Fruit fly (Drosophila melanogaster) whole organism, embryonic: Measurements from ENCODE around the gene Coq2.

Experiments
- Atf6 ChIP-seq: fragments of 200-800 bp; sonication (Bioruptor generic); IDR thresholded peaks from 2 replicates; pipeline ENCODE4 v1.3.6; 2022; ENCODE audit warnings: missing biosample characterization, missing genetic modification characterization
- CG10431 ChIP-seq: fragments of 200-800 bp; sonication (Bioruptor generic); optimal IDR thresholded peaks from 3 replicates; lab custom pipeline; 2018; ENCODE audit warnings: missing biosample characterization, mild to moderate bottlenecking, missing genetic modification characterization
- CG11085 ChIP-seq: fragments of 200-800 bp; sonication (Bioruptor generic); IDR thresholded peaks from 2 replicates; pipeline ENCODE4 v1.3.6; 2022; ENCODE audit warnings: missing biosample characterization, missing genetic modification characterization
- CG12299 ChIP-seq: fragments of 200-800 bp; sonication (Bioruptor generic); optimal IDR thresholded peaks from 2 replicates; lab custom pipeline; 2018; ENCODE audit warnings: missing biosample characterization, mild to moderate bottlenecking, missing genetic modification characterization
- CG12769 ChIP-seq: fragments of 200-800 bp; sonication (Bioruptor generic); optimal IDR thresholded peaks from 2 replicates; lab custom pipeline; 2019; ENCODE audit warnings: missing biosample characterization, mild to moderate bottlenecking, missing genetic modification characterization, moderate library complexity
- CG13775 ChIP-seq: fragments of 200-800 bp; sonication (Bioruptor generic); optimal IDR thresholded peaks from 3 replicates; lab custom pipeline; 2017; ENCODE audit warnings: missing biosample characterization, mild to moderate bottlenecking, missing genetic modification characterization
- CG1832 ChIP-seq: fragments of 200-800 bp; sonication (Bioruptor generic); optimal IDR thresholded peaks from 2 replicates; lab custom pipeline; 2017; ENCODE audit warnings: missing biosample characterization, mild to moderate bottlenecking, missing genetic modification characterization, inconsistent platforms
- CG2120 ChIP-seq: fragments of 200-800 bp; sonication (Bioruptor generic); optimal IDR thresholded peaks from 3 replicates; lab custom pipeline; 2016; ENCODE audit warnings: missing biosample characterization, missing genetic modification characterization
- CG2712 ChIP-seq: fragments of 200-800 bp; optimal IDR thresholded peaks from 3 replicates; lab custom pipeline; 2019; ENCODE audit warnings: missing biosample characterization, mild to moderate bottlenecking, missing genetic modification characterization, moderate library complexity
- CG30403 ChIP-seq: fragments of 200-800 bp; sonication (Bioruptor generic); optimal IDR thresholded peaks from 3 replicates; lab custom pipeline; 2016; ENCODE audit warnings: missing biosample characterization, missing genetic modification characterization
- CG3065 ChIP-seq: fragments of 200-800 bp; sonication (Bioruptor generic); optimal IDR thresholded peaks from 2 replicates; lab custom pipeline; 2016; ENCODE audit warnings: missing biosample characterization, missing genetic modification characterization
- CG31365 ChIP-seq: fragments of 200-800 bp; sonication (Bioruptor generic); optimal IDR thresholded peaks from 2 replicates; lab custom pipeline; 2018; ENCODE audit warnings: missing biosample characterization, mild to moderate bottlenecking, missing genetic modification characterization
- CG32767 ChIP-seq: fragments of 200-800 bp; sonication (Bioruptor generic); IDR thresholded peaks from 2 replicates; pipeline ENCODE4 v1.3.6; 2022; ENCODE audit warnings: missing biosample characterization, missing genetic modification characterization
- CG3726 ChIP-seq: fragments of 200-800 bp; sonication (Bioruptor generic); IDR thresholded peaks from 3 replicates; pipeline ENCODE4, ENCODE4 v1.3.6; 2022; ENCODE audit warnings: missing biosample characterization, missing genetic modification characterization
- CG5245 ChIP-seq: fragments of 200-800 bp; sonication (Bioruptor generic); optimal IDR thresholded peaks from 3 replicates; lab custom pipeline; 2016; ENCODE audit warnings: missing biosample characterization, missing genetic modification characterization
- CG5953 ChIP-seq: fragments of 200-800 bp; sonication (Bioruptor generic); IDR thresholded peaks from 2 replicates; pipeline ENCODE4 v1.3.6; 2022; ENCODE audit warnings: missing biosample characterization, missing genetic modification characterization
- CG7372 ChIP-seq: fragments of 200-800 bp; sonication (Bioruptor generic); IDR thresholded peaks from 2 replicates; pipeline ENCODE4 v1.3.6; 2022; ENCODE audit warnings: missing biosample characterization, missing genetic modification characterization
- CG8359 ChIP-seq: fragments of 200-800 bp; sonication (Bioruptor generic); optimal IDR thresholded peaks from 2 replicates; lab custom pipeline; 2017; ENCODE audit warnings: missing biosample characterization, mild to moderate bottlenecking, missing genetic modification characterization, borderline replicate concordance
- Camta ChIP-seq: fragments of 200-800 bp; sonication (Bioruptor generic); optimal IDR thresholded peaks from 2 replicates; lab custom pipeline; 2016; ENCODE audit warnings: missing biosample characterization, missing genetic modification characterization
- CkIIα-i1 ChIP-seq: fragments of 200-800 bp; sonication (Bioruptor generic); IDR thresholded peaks from 2 replicates; pipeline ENCODE4 v1.3.6; 2022; ENCODE audit warnings: missing biosample characterization, missing genetic modification characterization
- CoRest ChIP-seq: fragments of 200-800 bp; sonication (Bioruptor generic); optimal IDR thresholded peaks from 3 replicates; lab custom pipeline; 2018; ENCODE audit warnings: missing biosample characterization, mild to moderate bottlenecking, missing genetic modification characterization, moderate library complexity
- D ChIP-seq, 2 experiments: fragments of 200-800 bp in 1 of 2; fragments of >200 bp in 1 of 2; sonication (Bioruptor generic) in 1 of 2; optimal IDR thresholded peaks; 2 replicates in 1 of 2; 3 replicates in 1 of 2; lab custom pipeline; 2017; ENCODE audit warnings: mild to moderate bottlenecking in 1 of 2, missing biosample characterization in 1 of 2, missing genetic modification characterization in 1 of 2, missing genetic modification reagents in 1 of 2
- D19A ChIP-seq: fragments of 200-800 bp; optimal IDR thresholded peaks from 3 replicates; lab custom pipeline; 2019; ENCODE audit warnings: missing biosample characterization, mild to moderate bottlenecking, missing genetic modification characterization, moderate library complexity
- D19B ChIP-seq: fragments of 200-800 bp; sonication (Bioruptor generic); optimal IDR thresholded peaks from 2 replicates; lab custom pipeline; 2017; ENCODE audit warnings: missing biosample characterization, mild to moderate bottlenecking, missing genetic modification characterization
- Dbx ChIP-seq: fragments of 200-800 bp; sonication (Bioruptor generic); IDR thresholded peaks from 3 replicates; pipeline ENCODE4 v1.3.6; 2022; ENCODE audit warnings: missing biosample characterization, missing genetic modification characterization
- Hr78 ChIP-seq, 2 experiments: fragments of 200-800 bp in 1 of 2; fragments of >200 bp in 1 of 2; sonication (Bioruptor generic) in 1 of 2; optimal IDR thresholded peaks; 2 replicates each; lab custom pipeline; 2017 to 2019; ENCODE audit warnings: missing biosample characterization in 2 of 2, missing genetic modification characterization in 2 of 2, mild to moderate bottlenecking in 1 of 2, moderate library complexity in 1 of 2
- Hsf ChIP-seq: fragments of 200-800 bp; sonication (Bioruptor generic); optimal IDR thresholded peaks from 3 replicates; lab custom pipeline; 2016; ENCODE audit warnings: missing biosample characterization, missing genetic modification characterization
- Nf-YC ChIP-seq: fragments of 200-800 bp; optimal IDR thresholded peaks from 3 replicates; lab custom pipeline; 2019; ENCODE audit warnings: missing biosample characterization, mild to moderate bottlenecking, missing genetic modification characterization, moderate library complexity
- Opbp ChIP-seq: fragments of 200-800 bp; sonication (Bioruptor generic); IDR thresholded peaks from 3 replicates; pipeline ENCODE4 v1.3.6; 2022; ENCODE audit warnings: missing biosample characterization, missing genetic modification characterization; ENCODE audit not compliant: partially characterized antibody
- Rfx ChIP-seq: fragments of 200-800 bp; sonication (Bioruptor generic); IDR thresholded peaks from 2 replicates; pipeline ENCODE4 v1.3.6; 2022; ENCODE audit warnings: missing biosample characterization, missing genetic modification characterization
- Sin3A ChIP-seq: fragments of >200 bp; optimal IDR thresholded peaks from 2 replicates; lab custom pipeline; 2018
- al ChIP-seq: fragments of 200-800 bp; sonication (Bioruptor generic); IDR thresholded peaks from 2 replicates; pipeline ENCODE4 v1.3.6; 2022; ENCODE audit warnings: missing biosample characterization, missing genetic modification characterization
- ara ChIP-seq: fragments of 200-800 bp; sonication (Bioruptor generic); IDR thresholded peaks from 2 replicates; pipeline ENCODE4 v1.3.6; 2022; ENCODE audit warnings: missing biosample characterization, missing genetic modification characterization
- ewg ChIP-seq: fragments of 200-800 bp; sonication (Bioruptor generic); optimal IDR thresholded peaks from 3 replicates; lab custom pipeline; 2017; ENCODE audit warnings: mild to moderate bottlenecking, missing biosample characterization, missing genetic modification reagents, missing genetic modification characterization
- fd64A ChIP-seq: fragments of 200-800 bp; sonication (Bioruptor generic); optimal IDR thresholded peaks from 3 replicates; lab custom pipeline; 2018; ENCODE audit warnings: missing biosample characterization, mild to moderate bottlenecking, missing genetic modification characterization
- gcm ChIP-seq: fragments of 200-800 bp; sonication (Bioruptor generic); optimal IDR thresholded peaks from 2 replicates; lab custom pipeline; 2019; ENCODE audit warnings: missing biosample characterization, mild to moderate bottlenecking, missing genetic modification characterization, moderate library complexity
- grn ChIP-seq: fragments of 200-800 bp; sonication (Bioruptor generic); optimal IDR thresholded peaks from 3 replicates; lab custom pipeline; 2017; ENCODE audit warnings: missing biosample characterization, missing genetic modification characterization
- ham ChIP-seq: fragments of 200-800 bp; sonication (Bioruptor generic); IDR thresholded peaks from 2 replicates; pipeline ENCODE4 v1.3.6; 2022; ENCODE audit warnings: missing biosample characterization, missing genetic modification characterization
- jumu ChIP-seq: fragments of 200-800 bp; sonication (Bioruptor generic); optimal IDR thresholded peaks from 3 replicates; lab custom pipeline; 2016; ENCODE audit warnings: missing biosample characterization, missing genetic modification characterization
- lov ChIP-seq, 2 experiments: fragments of 200-800 bp in 1 of 2; fragments of >200 bp in 1 of 2; sonication (Bioruptor generic) in 1 of 2; IDR thresholded peaks in 1 of 2; optimal IDR thresholded peaks in 1 of 2; 2 replicates in 1 of 2; 3 replicates in 1 of 2; pipeline versions ENCODE4 v1.3.6 to Lab custom; 2017 to 2022; ENCODE audit warnings: missing biosample characterization in 1 of 2, missing genetic modification characterization in 1 of 2
- nau ChIP-seq: fragments of 200-800 bp; sonication (Bioruptor generic); optimal IDR thresholded peaks from 3 replicates; lab custom pipeline; 2017; ENCODE audit warnings: missing biosample characterization, mild to moderate bottlenecking, missing genetic modification characterization, missing genetic modification reagents
- nmo ChIP-seq: fragments of 200-800 bp; sonication (Bioruptor generic); optimal IDR thresholded peaks from 2 replicates; lab custom pipeline; 2018; ENCODE audit warnings: missing biosample characterization, mild to moderate bottlenecking, missing genetic modification characterization, moderate library complexity
- nom ChIP-seq: fragments of 200-800 bp; sonication (Bioruptor generic); optimal IDR thresholded peaks from 2 replicates; lab custom pipeline; 2017; ENCODE audit warnings: missing biosample characterization, missing genetic modification characterization, mild to moderate bottlenecking, moderate library complexity, missing genetic modification reagents
- otp ChIP-seq: fragments of 200-800 bp; sonication (Bioruptor generic); IDR thresholded peaks from 3 replicates; pipeline ENCODE4, ENCODE4 v1.3.6; 2022; ENCODE audit warnings: missing biosample characterization, missing genetic modification characterization
- peb ChIP-seq: fragments of 200-800 bp; sonication (Bioruptor generic); IDR thresholded peaks from 2 replicates; pipeline ENCODE4 v1.3.6; 2022; ENCODE audit warnings: missing biosample characterization, missing genetic modification characterization
- row ChIP-seq: fragments of 200-800 bp; sonication (Bioruptor generic); IDR thresholded peaks from 3 replicates; pipeline ENCODE4 v1.3.6; 2022; ENCODE audit warnings: missing biosample characterization, missing genetic modification characterization
- sc ChIP-seq, 3 experiments: fragments of >200 bp in 2 of 3; fragments of 200-800 bp in 1 of 3; sonication (Bioruptor generic) in 1 of 3; optimal IDR thresholded peaks; 2 replicates in 2 of 3; 3 replicates in 1 of 3; lab custom pipeline; 2017; ENCODE audit warnings: mild to moderate bottlenecking in 1 of 3, missing biosample characterization in 1 of 3, missing genetic modification characterization in 1 of 3, missing genetic modification reagents in 1 of 3
- schlank ChIP-seq: fragments of 200-800 bp; sonication (Bioruptor generic); optimal IDR thresholded peaks from 2 replicates; lab custom pipeline; 2018; ENCODE audit warnings: missing biosample characterization, mild to moderate bottlenecking, missing genetic modification characterization
- sob ChIP-seq: fragments of 200-800 bp; sonication (Bioruptor generic); IDR thresholded peaks from 2 replicates; pipeline ENCODE4 v1.3.6; 2022; ENCODE audit warnings: missing biosample characterization, missing genetic modification characterization
- trem ChIP-seq: fragments of 200-800 bp; optimal IDR thresholded peaks from 3 replicates; lab custom pipeline; 2019; ENCODE audit warnings: missing biosample characterization, mild to moderate bottlenecking, missing genetic modification characterization, moderate library complexity

The Coq2 gene

dm6 chr3R:8336012-8336567, 19.7 kb upstream of the Coq2 start (continued):
- no peak for TF ChIP-seq ham
- peak; percentile 13 for TF ChIP-seq CG13775 (GFP tag; lab: Kevin White, UChicago)
- TF ChIP-seq CG31365 (tag; lab: Kevin White, UChicago), result no peak
- TF ChIP-seq CoRest (tag; lab: Kevin White, UChicago), result peak; percentile 25
- no peak for TF ChIP-seq CG5245 (GFP tag; lab: Kevin White, UChicago)
- no peak for TF ChIP-seq D (optimal IDR thresholded peaks at IDR 0.05; lab: Kevin White, UChicago)
- no peak for TF ChIP-seq D (GFP tag; optimal IDR thresholded peaks at IDR 0.05; lab: Kevin White, UChicago)
- TF ChIP-seq CG10431, result no peak
- no peak for TF ChIP-seq Sin3A
- no peak for TF ChIP-seq CG3065 (GFP tag; lab: Kevin White, UChicago)
- no peak for TF ChIP-seq Nf-YC (tag; lab: Kevin White, UChicago)
- TF ChIP-seq CkIIα-i1, result no peak
- no peak for TF ChIP-seq al (GFP tag; lab: Robert Waterston, UW)
- TF ChIP-seq grn (GFP tag; lab: Kevin White, UChicago), result no peak
- TF ChIP-seq ewg, result no peak
- TF ChIP-seq Camta, result no peak
- no peak for TF ChIP-seq sob (GFP tag; lab: Robert Waterston, UW)
- TF ChIP-seq peb (GFP tag; lab: Robert Waterston, UW), result no peak
- TF ChIP-seq nau (GFP tag; lab: Kevin White, UChicago), result no peak
- TF ChIP-seq CG5953 (GFP tag; lab: Robert Waterston, UW), result no peak
- TF ChIP-seq gcm (GFP tag; lab: Kevin White, UChicago), result no peak
- TF ChIP-seq otp (GFP tag; lab: Robert Waterston, UW), result no peak
- TF ChIP-seq CG1832, result no peak
- no peak for TF ChIP-seq CG12769 (tag; lab: Kevin White, UChicago)
- TF ChIP-seq lov (optimal IDR thresholded peaks at IDR 0.05; lab: Kevin White, UChicago), result no peak
- TF ChIP-seq lov (GFP tag; IDR thresholded peaks at IDR 0.05; lab: Robert Waterston, UW), result no peak
- no peak for TF ChIP-seq CG12299 (tag; lab: Kevin White, UChicago)
- peak; percentile 41 for TF ChIP-seq nmo (GFP tag; lab: Kevin White, UChicago)
- no peak for TF ChIP-seq schlank (tag; lab: Kevin White, UChicago)
- TF ChIP-seq Hr78 (GFP tag; optimal IDR thresholded peaks at IDR 0.05; lab: Kevin White, UChicago), result no peak
- TF ChIP-seq ara, result no peak
- no peak for TF ChIP-seq Rfx (GFP tag; lab: Robert Waterston, UW)
- TF ChIP-seq fd64A (GFP tag; lab: Kevin White, UChicago), result no peak
- no peak for TF ChIP-seq CG8359 (GFP tag; lab: Kevin White, UChicago)
- TF ChIP-seq D19A (tag; lab: Kevin White, UChicago), result peak; percentile 17
- TF ChIP-seq Hsf (GFP tag; lab: Kevin White, UChicago), result no peak
- no peak for TF ChIP-seq CG30403 (GFP tag; lab: Kevin White, UChicago)
- no peak for TF ChIP-seq nom (GFP tag; lab: Kevin White, UChicago)
- TF ChIP-seq row (GFP tag; lab: Robert Waterston, UW), result peak; percentile 30; the same call in 1 of the 3 replicates
- no peak for TF ChIP-seq Dbx (GFP tag; lab: Robert Waterston, UW)
- TF ChIP-seq CG11085 (GFP tag; lab: Robert Waterston, UW), result no peak
- no peak for TF ChIP-seq CG2120
- TF ChIP-seq Atf6 (GFP tag; lab: Robert Waterston, UW), result no peak
- no peak for TF ChIP-seq CG3726 (GFP tag; lab: Robert Waterston, UW)
- no peak for TF ChIP-seq CG7372 (GFP tag; lab: Robert Waterston, UW)
- no peak for TF ChIP-seq CG32767 (GFP tag; lab: Robert Waterston, UW)
- no peak for TF ChIP-seq jumu (GFP tag; lab: Kevin White, UChicago)
- no peak for TF ChIP-seq Opbp
- no peak for TF ChIP-seq D19B (GFP tag; lab: Kevin White, UChicago)
- TF ChIP-seq trem (tag; lab: Kevin White, UChicago), result peak; percentile 7
- TF ChIP-seq sc (optimal IDR thresholded peaks at IDR 0.05; lab: Kevin White, UChicago), result no peak
- TF ChIP-seq sc (GFP tag; optimal IDR thresholded peaks at IDR 0.05; lab: Kevin White, UChicago), result no peak
- TF ChIP-seq CG2712 (tag; lab: Kevin White, UChicago), result peak; percentile 55
